Fruit fly (Drosophila melanogaster): Measurements from ENCODE around the gene Ubx.

dm6 chr3R:16632698-16633097, 101.5 kb downstream of the Ubx start:
- TF ChIP-seq CG17359 (tag; optimal IDR thresholded peaks at IDR 0.05) (no peak), ase (GFP tag; IDR thresholded peaks at IDR 0.05) (no peak), Deaf1 (tag; optimal IDR thresholded peaks at IDR 0.05) (no peak), CG17568 (GFP tag; optimal IDR thresholded peaks at IDR 0.05) (no peak), Mes4 (GFP tag; optimal IDR thresholded peaks at IDR 0.05) (no peak), br (optimal IDR thresholded peaks at IDR 0.05) (no peak), tin (GFP tag; optimal IDR thresholded peaks at IDR 0.05) (no peak), CG6175 (GFP tag; IDR thresholded peaks at IDR 0.05) (no peak), CG17328 (GFP tag; IDR thresholded peaks at IDR 0.05) (no peak), lov (optimal IDR thresholded peaks at IDR 0.05) (no peak), lov (GFP tag; IDR thresholded peaks at IDR 0.05) (no peak)

Data from whole organism, embryonic.